Worm (Caenorhabditis elegans): Measurements from ENCODE around the gene sul-2.

- TF ChIP-seq him-1 (tag; optimal IDR thresholded peaks at IDR 0.05): no peak
- no peak for TF ChIP-seq W03F9.2 (tag; optimal IDR thresholded peaks at IDR 0.05)
- no peak for TF ChIP-seq dao-5 (tag; optimal IDR thresholded peaks at IDR 0.05)
Observed at ce11 chrV:8190016-8190415, 32.5 kb downstream of the sul-2 start, which contains the start of gene F20D6.12.
